Worm (Caenorhabditis elegans): ENCODE measurements around the gene F44E5.4.
"Not testable (repeated sequence)": the region's sequence is repeated elsewhere in the genome, so short reads cannot be mapped to it uniquely, and the experiment has no call there.

The F44E5.4 gene

ce11 chrII:11759277-11759676, at the start of gene F44E5.4, which contains the start of gene F44E5.5:
Gene F44E5.4, minus strand, starts transcription at chrII:11759311.
Gene F44E5.5, plus strand, starts transcription at chrII:11759662.
- peak; percentile 23 for TF ChIP-seq tbx-7 (tag; optimal IDR thresholded peaks at IDR 0.05)
- TF ChIP-seq Y22D7AL.16 (tag; optimal IDR thresholded peaks at IDR 0.05), result peak; percentile 78
- TF ChIP-seq che-1 (tag; optimal IDR thresholded peaks at IDR 0.05), result peak; percentile 16
- peak; percentile 84 for TF ChIP-seq gmeb-2 (tag; optimal IDR thresholded peaks at IDR 0.05)
- TF ChIP-seq nhr-11 (tag; optimal IDR thresholded peaks at IDR 0.05), result peak; percentile 80
- peak; percentile 64 for TF ChIP-seq sox-4 (tag; optimal IDR thresholded peaks at IDR 0.05)
- TF ChIP-seq ceh-45 (GFP tag; IDR thresholded peaks at IDR 0.05), result peak; percentile 65; the same call in 1 of the 2 replicates
- peak; percentile 76 for TF ChIP-seq ceh-31 (tag; optimal IDR thresholded peaks at IDR 0.05)
- peak; percentile 26 for TF ChIP-seq C38D4.7 (GFP tag; optimal IDR thresholded peaks at IDR 0.05)
- TF ChIP-seq pat-9 (tag; optimal IDR thresholded peaks at IDR 0.05), result peak; percentile 46
- peak; percentile 75 for TF ChIP-seq ets-4 (tag; optimal IDR thresholded peaks at IDR 0.05)
- peak; percentile 48 for TF ChIP-seq dve-1 (tag; optimal IDR thresholded peaks at IDR 0.05)
- TF ChIP-seq tbx-2 (tag; optimal IDR thresholded peaks at IDR 0.05), result peak; percentile 46
- peak; percentile 81 for TF ChIP-seq ceh-34 (tag; optimal IDR thresholded peaks at IDR 0.05)
- peak; percentile 90 for TF ChIP-seq pax-1 (tag; optimal IDR thresholded peaks at IDR 0.05)
- TF ChIP-seq sox-2 (GFP tag; IDR thresholded peaks at IDR 0.05), result peak; percentile 95
- peak; percentile 5 for TF ChIP-seq C08G9.2 (tag; optimal IDR thresholded peaks at IDR 0.05)
- TF ChIP-seq unc-86 (tag; optimal IDR thresholded peaks at IDR 0.05), result peak; percentile 55
- TF ChIP-seq ceh-48 (tag; optimal IDR thresholded peaks at IDR 0.05), result peak; percentile 10
- peak; percentile 40 for TF ChIP-seq dmd-4 (tag; optimal IDR thresholded peaks at IDR 0.05; ENCODE audit: borderline replicate concordance)
- peak; percentile 5 for TF ChIP-seq ceh-14 (tag; optimal IDR thresholded peaks at IDR 0.05)
- peak; percentile 76 for TF ChIP-seq pha-2 (tag; optimal IDR thresholded peaks at IDR 0.05)
- TF ChIP-seq ref-2 (tag; optimal IDR thresholded peaks at IDR 0.05), result peak; percentile 85
- TF ChIP-seq rnt-1 (tag; optimal IDR thresholded peaks at IDR 0.05), result peak; percentile 59
- peak; percentile 48 for TF ChIP-seq ceh-22 (tag; optimal IDR thresholded peaks at IDR 0.05)
- TF ChIP-seq madf-2 (tag; optimal IDR thresholded peaks at IDR 0.05), result peak; percentile 82
- TF ChIP-seq T23F11.4 (GFP tag; optimal IDR thresholded peaks at IDR 0.05), result peak; percentile 67
- TF ChIP-seq unc-55 (GFP tag; optimal IDR thresholded peaks at IDR 0.05), result peak; percentile 86
- peak; percentile 56 for TF ChIP-seq hlh-30 (tag; optimal IDR thresholded peaks at IDR 0.05; ENCODE audit: insufficient read depth)
- peak; percentile 17 for TF ChIP-seq lin-11 (tag; optimal IDR thresholded peaks at IDR 0.05)
- TF ChIP-seq hlh-8 (tag; optimal IDR thresholded peaks at IDR 0.05), result peak; percentile 50
- peak; percentile 55 for TF ChIP-seq K02D7.2 (tag; optimal IDR thresholded peaks at IDR 0.05)
- TF ChIP-seq unc-3 (GFP tag; conservative IDR thresholded peaks at IDR 0.05), result peak; percentile 79
- not testable (repeated sequence) for TF ChIP-seq unc-3 (tag; optimal IDR thresholded peaks at IDR 0.05)
- TF ChIP-seq ceh-19 (GFP tag; optimal IDR thresholded peaks at IDR 0.05), result peak; percentile 69
- TF ChIP-seq ceh-18 (tag; optimal IDR thresholded peaks at IDR 0.05), result peak; percentile 68
- TF ChIP-seq nfya-1 (tag; optimal IDR thresholded peaks at IDR 0.05), result peak; percentile 86
- TF ChIP-seq elt-2 (tag; optimal IDR thresholded peaks at IDR 0.05), result peak; percentile 29
- peak; percentile 9 for TF ChIP-seq unc-42 (tag; optimal IDR thresholded peaks at IDR 0.05)

ce11 chrII:11806256-11806655, 47.1 kb upstream of the F44E5.4 start, which contains the start of gene jmjd-1.1:
Gene jmjd-1.1, plus strand, starts transcription at chrII:11806556.
- TF ChIP-seq pha-2 (tag; optimal IDR thresholded peaks at IDR 0.05) (no peak), unc-42 (tag; optimal IDR thresholded peaks at IDR 0.05) (no peak), ceh-14 (tag; optimal IDR thresholded peaks at IDR 0.05) (no peak), unc-55 (GFP tag; optimal IDR thresholded peaks at IDR 0.05) (no peak), ceh-48 (tag; optimal IDR thresholded peaks at IDR 0.05) (no peak), ceh-34 (tag; optimal IDR thresholded peaks at IDR 0.05) (no peak), rnt-1 (tag; optimal IDR thresholded peaks at IDR 0.05) (no peak), che-1 (tag; optimal IDR thresholded peaks at IDR 0.05) (no peak), fax-1 (tag; optimal IDR thresholded peaks at IDR 0.05) (no peak), ztf-16 (tag; optimal IDR thresholded peaks at IDR 0.05) (no peak), sox-2 (GFP tag; IDR thresholded peaks at IDR 0.05) (no peak), hlh-15 (tag; optimal IDR thresholded peaks at IDR 0.05) (no peak), ref-2 (tag; optimal IDR thresholded peaks at IDR 0.05) (no peak)
